Worm (Caenorhabditis elegans): ENCODE results near the gene F38E9.6.
A peak's percentile ranks its signal among the peaks of the same experiment; 100 is the strongest.

The F38E9.6 gene

DNA sequence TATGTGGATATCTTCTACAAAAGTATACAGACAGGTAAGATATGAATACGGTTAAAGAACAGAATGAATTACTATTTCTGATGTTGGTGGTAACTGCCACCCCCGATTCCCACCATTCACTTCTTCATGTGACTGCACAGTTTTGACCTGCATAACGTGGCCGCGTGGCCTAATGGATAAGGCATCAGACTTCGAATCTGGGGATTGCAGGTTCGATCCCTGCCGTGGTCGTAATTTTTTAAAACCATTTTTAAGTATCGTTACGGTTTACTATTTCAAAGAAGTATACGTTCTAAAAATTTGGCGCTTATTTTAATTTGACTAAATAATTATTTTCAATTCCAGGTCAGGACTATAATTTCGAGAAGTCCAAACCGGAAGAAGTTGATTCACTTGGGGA is 29.1 kb downstream of the F38E9.6 start (continued):
- no peak for TF ChIP-seq ceh-40 (GFP tag; IDR thresholded peaks at IDR 0.05)
- no peak for TF ChIP-seq ceh-58 (GFP tag; IDR thresholded peaks at IDR 0.05)
- TF ChIP-seq zim-3 (tag; optimal IDR thresholded peaks at IDR 0.05) = no peak
- TF ChIP-seq dpff-1 (tag; optimal IDR thresholded peaks at IDR 0.05) = no peak
- TF ChIP-seq ZK185.1 (tag; optimal IDR thresholded peaks at IDR 0.05; ENCODE audit: poor library complexity, severe bottlenecking) = no peak
- no peak for TF ChIP-seq T07F8.4 (tag; optimal IDR thresholded peaks at IDR 0.05)
- TF ChIP-seq madf-8 (GFP tag; conservative IDR thresholded peaks at IDR 0.05) = no peak
- no peak for TF ChIP-seq madf-6 (GFP tag; IDR thresholded peaks at IDR 0.05)
- TF ChIP-seq rec-8 (tag; optimal IDR thresholded peaks at IDR 0.05) = no peak
- no peak for TF ChIP-seq F52B5.7 (tag; optimal IDR thresholded peaks at IDR 0.05)
- TF ChIP-seq fkh-3 (tag; optimal IDR thresholded peaks at IDR 0.05) = no peak
- TF ChIP-seq ztf-26 (tag; optimal IDR thresholded peaks at IDR 0.05) = no peak
- no peak for TF ChIP-seq lin-35 (GFP tag; optimal IDR thresholded peaks at IDR 0.05)
- TF ChIP-seq snpc-1.3 (tag; optimal IDR thresholded peaks at IDR 0.05; ENCODE audit: insufficient read depth) = peak; percentile 30
- TF ChIP-seq cebp-1 (GFP tag; IDR thresholded peaks at IDR 0.05) = no peak
- no peak for TF ChIP-seq cebp-1 (tag; optimal IDR thresholded peaks at IDR 0.05)
- no peak for TF ChIP-seq ztf-28 (GFP tag; IDR thresholded peaks at IDR 0.05)
- peak; percentile 72 for TF ChIP-seq him-1 (tag; optimal IDR thresholded peaks at IDR 0.05)
- no peak for TF ChIP-seq dox-1 (GFP tag; IDR thresholded peaks at IDR 0.05)
- no peak for TF ChIP-seq lag-1 (GFP tag; IDR thresholded peaks at IDR 0.05)
- no peak for TF ChIP-seq mcd-1 (GFP tag; IDR thresholded peaks at IDR 0.05)
- no peak for TF ChIP-seq lin-40 (tag; optimal IDR thresholded peaks at IDR 0.05)
- no peak for TF ChIP-seq pha-4 (tag; optimal IDR thresholded peaks at IDR 0.05)
- TF ChIP-seq repo-1 (tag; optimal IDR thresholded peaks at IDR 0.05) = no peak
- no peak for TF ChIP-seq B0035.1 (tag; optimal IDR thresholded peaks at IDR 0.05)
- no peak for TF ChIP-seq madf-10 (tag; optimal IDR thresholded peaks at IDR 0.05)
- no peak for TF ChIP-seq aptf-3 (GFP tag; IDR thresholded peaks at IDR 0.05)
- TF ChIP-seq ekl-4 (GFP tag; IDR thresholded peaks at IDR 0.05) = no peak
- no peak for TF ChIP-seq Y79H2A.3 (GFP tag; conservative IDR thresholded peaks at IDR 0.05)
- no peak for TF ChIP-seq aptf-2 (GFP tag; conservative IDR thresholded peaks at IDR 0.05)
- TF ChIP-seq D2030.7 (GFP tag; IDR thresholded peaks at IDR 0.05) = peak; percentile 56
- no peak for TF ChIP-seq F22D6.2 (tag; optimal IDR thresholded peaks at IDR 0.05)
- TF ChIP-seq dpl-1 (GFP tag; optimal IDR thresholded peaks at IDR 0.05) = no peak
- peak; percentile 50 for TF ChIP-seq snpc-4 (GFP tag; optimal IDR thresholded peaks at IDR 0.05)
- peak in 3 of 4 experiments; percentile 20 to 73 (median 57) for TF ChIP-seq snpc-4 (tag; optimal IDR thresholded peaks at IDR 0.05)
- peak; percentile 46 for TF ChIP-seq snpc-3.4 (tag; optimal IDR thresholded peaks at IDR 0.05)
- TF ChIP-seq unc-62 (GFP tag; optimal IDR thresholded peaks at IDR 0.05) = no peak
- TF ChIP-seq Y56A3A.18 (GFP tag; IDR thresholded peaks at IDR 0.05) = no peak
- no peak for TF ChIP-seq unc-130 (GFP tag; optimal IDR thresholded peaks at IDR 0.05)
- no peak for TF ChIP-seq athp-1 (tag; optimal IDR thresholded peaks at IDR 0.05)
- TF ChIP-seq hmg-1.2 (GFP tag; IDR thresholded peaks at IDR 0.05) = no peak
- no peak for TF ChIP-seq sdz-38 (tag; optimal IDR thresholded peaks at IDR 0.05)
- no peak for TF ChIP-seq cebp-2 (GFP tag; IDR thresholded peaks at IDR 0.05)
- TF ChIP-seq ztf-22 (GFP tag; optimal IDR thresholded peaks at IDR 0.05) = no peak
- TF ChIP-seq tlf-1 (GFP tag; optimal IDR thresholded peaks at IDR 0.05) = no peak
- no peak for TF ChIP-seq egl-18 (GFP tag; IDR thresholded peaks at IDR 0.05)
- TF ChIP-seq pbrm-1 (GFP tag; IDR thresholded peaks at IDR 0.05) = peak; percentile 63; the same call in 1 of the 2 replicates
- TF ChIP-seq mes-4 (tag; optimal IDR thresholded peaks at IDR 0.05) = no peak
- no peak for TF ChIP-seq F39B2.1 (GFP tag; IDR thresholded peaks at IDR 0.05)
- TF ChIP-seq ceh-100 (GFP tag; IDR thresholded peaks at IDR 0.05) = no peak
